Worm (Caenorhabditis elegans): ENCODE results near the gene rhi-1.

Gene rhi-1

DNA sequence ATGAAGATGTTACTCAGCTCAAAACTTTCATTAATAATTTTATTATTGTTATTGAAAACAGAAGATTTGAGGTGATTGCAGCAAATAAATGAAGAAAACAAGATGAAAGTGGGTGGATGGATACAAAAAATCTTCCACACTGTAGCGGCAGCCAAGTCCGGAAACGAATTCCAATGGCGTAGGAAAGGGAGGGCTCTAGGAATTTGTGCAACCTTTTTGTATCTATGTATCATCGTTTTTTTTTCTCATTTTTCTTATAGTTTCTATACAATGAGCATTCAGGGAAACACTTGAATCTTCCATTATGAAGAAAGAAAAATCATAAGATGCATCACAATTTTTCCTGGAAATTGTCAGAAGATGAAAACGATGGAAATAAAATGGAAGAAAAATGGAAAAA lies 7.8 kb upstream of the rhi-1 start:
- no peak for TF ChIP-seq daf-12 (tag; optimal IDR thresholded peaks at IDR 0.05)
- no peak for TF ChIP-seq egl-27 (tag; optimal IDR thresholded peaks at IDR 0.05)
- no peak for TF ChIP-seq nhr-43 (tag; optimal IDR thresholded peaks at IDR 0.05; ENCODE audit: poor library complexity, severe bottlenecking)
- TF ChIP-seq skn-1 (tag; optimal IDR thresholded peaks at IDR 0.05), result no peak
- TF ChIP-seq nhr-76 (tag; optimal IDR thresholded peaks at IDR 0.05), result no peak
- TF ChIP-seq nfya-1 (tag; optimal IDR thresholded peaks at IDR 0.05; ENCODE audit: insufficient read depth), result no peak
- no peak for TF ChIP-seq egl-5 (tag; optimal IDR thresholded peaks at IDR 0.05)

DNA sequence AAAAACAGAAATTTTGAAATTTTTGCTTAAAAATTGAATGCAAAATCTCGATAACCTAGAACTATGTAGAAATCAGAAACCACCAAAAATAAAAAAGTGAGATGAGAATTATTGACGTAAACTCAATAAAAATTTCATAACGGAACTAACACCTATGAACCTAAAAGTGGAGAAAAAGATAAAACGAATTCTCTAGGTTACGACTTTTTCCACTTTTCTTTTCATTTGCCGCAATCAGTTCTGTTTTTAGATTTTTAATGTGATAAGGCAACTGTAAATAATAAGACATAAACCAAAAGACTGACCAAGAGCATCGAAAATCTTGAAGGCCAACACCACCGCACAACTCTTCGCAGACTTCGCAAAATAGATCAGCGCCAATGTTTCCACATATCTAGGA lies 6.3 kb upstream of the rhi-1 start:
- TF ChIP-seq nhr-11 (tag; optimal IDR thresholded peaks at IDR 0.05) (no peak), nhr-12 (tag; optimal IDR thresholded peaks at IDR 0.05) (no peak), elt-2 (tag; optimal IDR thresholded peaks at IDR 0.05) (peak; percentile 56), pha-4 (tag; optimal IDR thresholded peaks at IDR 0.05) (peak; percentile 7)

DNA sequence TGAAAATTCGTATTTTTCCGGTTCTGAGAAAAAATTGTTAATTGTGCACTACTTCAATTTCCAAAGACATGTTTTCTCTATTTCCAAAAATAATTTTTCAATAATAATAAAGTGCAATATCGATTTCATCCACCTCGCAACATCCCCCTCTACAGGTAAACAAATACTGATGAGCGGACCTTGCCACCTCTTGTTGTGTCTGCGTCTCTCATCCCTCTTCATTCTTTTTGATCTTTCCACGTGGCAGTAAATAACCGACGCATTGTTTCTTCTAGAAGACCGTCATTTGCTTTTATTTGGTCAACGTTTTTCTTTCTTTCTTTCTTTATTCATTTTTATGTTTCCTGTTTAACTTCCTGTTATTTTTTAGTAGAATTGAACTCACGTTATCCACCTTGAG lies 5.0 kb upstream of the rhi-1 start:
- TF ChIP-seq elt-1 (tag; optimal IDR thresholded peaks at IDR 0.05), result no peak
- peak; percentile 50 for TF ChIP-seq pha-4 (tag; optimal IDR thresholded peaks at IDR 0.05)

ce11 chrX:4504108-4504668 lies 4.1 kb upstream of the rhi-1 start, which contains the start of gene dgk-2:
dgk-2 (minus strand) TSS chrX:4504388.
- TF ChIP-seq nfya-1 (tag; optimal IDR thresholded peaks at IDR 0.05; ENCODE audit: insufficient read depth) (peak; percentile 32), ama-1 (optimal IDR thresholded peaks at IDR 0.05) (peak; percentile 35), ceh-82 (tag; optimal IDR thresholded peaks at IDR 0.05) (no peak), nhr-67 (tag; optimal IDR thresholded peaks at IDR 0.05) (no peak), pha-4 (tag; optimal IDR thresholded peaks at IDR 0.05) (peak; percentile 61), nhr-76 (tag; optimal IDR thresholded peaks at IDR 0.05) (no peak), hmg-11 (tag; optimal IDR thresholded peaks at IDR 0.05) (peak; percentile 65)

DNA sequence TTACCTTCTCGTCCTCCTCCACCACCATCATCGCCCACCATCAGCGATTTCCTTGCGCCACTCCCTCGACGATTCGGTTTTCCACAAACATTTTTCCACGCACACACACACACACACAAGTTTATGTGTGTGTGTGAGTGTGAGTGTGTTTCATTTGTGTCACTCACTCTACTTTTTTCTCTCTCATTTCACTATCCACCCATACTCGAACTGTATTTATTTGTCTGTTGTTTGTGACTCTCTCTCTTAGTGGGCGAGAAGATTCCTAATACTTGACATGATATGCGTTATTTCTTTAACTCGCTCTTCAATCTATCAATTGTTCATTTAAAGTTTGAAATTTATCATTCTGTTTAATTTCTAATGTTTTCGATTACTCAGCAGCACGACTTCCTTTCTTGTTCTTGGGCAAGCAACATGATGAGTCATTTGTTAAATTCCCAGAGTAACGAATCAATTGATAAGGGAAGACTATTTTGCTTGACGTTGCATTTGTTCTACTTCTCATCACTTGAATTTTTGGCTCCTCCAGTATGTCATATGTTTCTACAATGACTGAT lies 1.1 kb upstream of the rhi-1 start:
- no peak for TF ChIP-seq egl-27 (tag; optimal IDR thresholded peaks at IDR 0.05)
- TF ChIP-seq ZK546.5 (tag; optimal IDR thresholded peaks at IDR 0.05), result no peak
- TF ChIP-seq elt-2 (tag; optimal IDR thresholded peaks at IDR 0.05), result peak; percentile 63
- TF ChIP-seq pqm-1 (tag; optimal IDR thresholded peaks at IDR 0.05), result peak; percentile 57
- TF ChIP-seq jun-1 (tag; optimal IDR thresholded peaks at IDR 0.05), result peak; percentile 34
- TF ChIP-seq ceh-28 (tag; optimal IDR thresholded peaks at IDR 0.05), result peak; percentile 1
- no peak for TF ChIP-seq lin-39 (tag; optimal IDR thresholded peaks at IDR 0.05)
- TF ChIP-seq pha-4 (tag; optimal IDR thresholded peaks at IDR 0.05), result peak; percentile 67
- peak; percentile 24 for TF ChIP-seq nhr-25 (tag; optimal IDR thresholded peaks at IDR 0.05)

- TF ChIP-seq daf-12 (tag; optimal IDR thresholded peaks at IDR 0.05), result no peak
- no peak for TF ChIP-seq mml-1 (tag; optimal IDR thresholded peaks at IDR 0.05)
- TF ChIP-seq ztf-4 (tag; optimal IDR thresholded peaks at IDR 0.05), result no peak
- peak; percentile 45 for TF ChIP-seq snpc-4 (tag; optimal IDR thresholded peaks at IDR 0.05)
- TF ChIP-seq elt-1 (tag; optimal IDR thresholded peaks at IDR 0.05), result no peak
- TF ChIP-seq nfya-1 (tag; optimal IDR thresholded peaks at IDR 0.05; ENCODE audit: insufficient read depth), result peak; percentile 46
- no peak for TF ChIP-seq lsy-12 (tag; optimal IDR thresholded peaks at IDR 0.05)
- no peak for TF ChIP-seq ceh-9 (tag; optimal IDR thresholded peaks at IDR 0.05)
- no peak for TF ChIP-seq fkh-10 (GFP tag; optimal IDR thresholded peaks at IDR 0.05)
- peak; percentile 11 for TF ChIP-seq nhr-25 (tag; optimal IDR thresholded peaks at IDR 0.05)
- TF ChIP-seq hmg-11 (tag; optimal IDR thresholded peaks at IDR 0.05), result peak; percentile 0
- TF ChIP-seq egl-5 (tag; optimal IDR thresholded peaks at IDR 0.05), result no peak
- peak; percentile 20 for TF ChIP-seq elt-2 (tag; optimal IDR thresholded peaks at IDR 0.05)
- TF ChIP-seq ceh-82 (tag; optimal IDR thresholded peaks at IDR 0.05), result no peak
- TF ChIP-seq fkh-2 (tag; optimal IDR thresholded peaks at IDR 0.05), result no peak
Measured at ce11 chrX:4513657-4514143, 5.4 kb downstream of the rhi-1 start, which contains the start of gene spr-3. spr-3 (plus strand) TSS chrX:4514093.
